Worm (Caenorhabditis elegans) whole organism, early embryonic: ENCODE data around the gene C18D11.3.

Experiments
- B0310.2 ChIP-seq: sonication (generic microtip); optimal IDR thresholded peaks from 2 replicates; lab custom pipeline; 2016; ENCODE audit warnings: mild to moderate bottlenecking, missing genetic modification characterization, missing compliant biosample characterization
- F13C5.2 ChIP-seq: sonication (generic microtip); optimal IDR thresholded peaks from 2 replicates; lab custom pipeline; 2017; ENCODE audit warnings: mild to moderate bottlenecking, missing genetic modification characterization, inconsistent platforms, missing compliant biosample characterization
- aly-1 ChIP-seq: sonication (generic microtip); optimal IDR thresholded peaks from 2 replicates; lab custom pipeline; 2016; ENCODE audit warnings: missing genetic modification characterization, missing compliant biosample characterization
- ama-1 ChIP-seq: fragments of 150-350 bp; optimal IDR thresholded peaks from 2 replicates; lab custom pipeline; 2014
- ceh-13 ChIP-seq: fragments of 200-800 bp; sonication (Bioruptor generic); optimal IDR thresholded peaks from 2 replicates; lab custom pipeline; 2018; ENCODE audit warnings: mild to moderate bottlenecking, missing genetic modification characterization, missing compliant biosample characterization
- ceh-36 ChIP-seq: sonication (generic microtip); optimal IDR thresholded peaks from 2 replicates; lab custom pipeline; 2016; ENCODE audit warnings: missing genetic modification characterization, inconsistent platforms, missing compliant biosample characterization
- ets-7 ChIP-seq: sonication (generic microtip); optimal IDR thresholded peaks from 2 replicates; lab custom pipeline; 2016; ENCODE audit warnings: missing genotype, missing genetic modification characterization, missing compliant biosample characterization
- flt-1 ChIP-seq: fragments of 200-800 bp; sonication (Bioruptor generic); IDR thresholded peaks from 2 replicates; pipeline ENCODE4 v1.3.6; 2022; ENCODE audit warnings: missing genetic modification characterization, missing compliant biosample characterization
- hmbx-1 ChIP-seq: sonication (generic microtip); optimal IDR thresholded peaks from 2 replicates; lab custom pipeline; 2016; ENCODE audit warnings: mild to moderate bottlenecking, missing genetic modification characterization, missing compliant biosample characterization
- hmg-4 ChIP-seq: fragments of 200-800 bp; sonication (Bioruptor generic); optimal IDR thresholded peaks from 2 replicates; lab custom pipeline; 2018; ENCODE audit warnings: mild to moderate bottlenecking, missing genetic modification characterization, missing compliant biosample characterization
- hnd-1 ChIP-seq: sonication (generic microtip); optimal IDR thresholded peaks from 2 replicates; lab custom pipeline; 2016; ENCODE audit warnings: missing genetic modification characterization, missing compliant biosample characterization
- pes-1 ChIP-seq: fragments of 200-800 bp; sonication (Bioruptor generic); IDR thresholded peaks from 2 replicates; pipeline ENCODE4 v1.3.6; 2022; ENCODE audit warnings: missing genetic modification reagents, missing genetic modification characterization, missing compliant biosample characterization
- scrt-1 ChIP-seq: fragments of 200-800 bp; sonication (Bioruptor generic); IDR thresholded peaks from 2 replicates; pipeline ENCODE4 v1.3.6; 2022; ENCODE audit warnings: missing genetic modification characterization, missing compliant biosample characterization
- sea-1 ChIP-seq: fragments of 200-800 bp; sonication (Bioruptor generic); conservative IDR thresholded peaks from 2 replicates; pipeline ENCODE4 v1.3.6; 2022; ENCODE audit warnings: missing genetic modification characterization, missing compliant biosample characterization
- tbx-11 ChIP-seq: fragments of 200-800 bp; sonication (Bioruptor generic); IDR thresholded peaks from 2 replicates; pipeline ENCODE4 v1.3.6; 2022; ENCODE audit warnings: missing genetic modification characterization, missing compliant biosample characterization
- tbx-37 ChIP-seq: fragments of 200-800 bp; sonication (Bioruptor generic); conservative IDR thresholded peaks from 2 replicates; pipeline ENCODE4 v1.3.6; 2022; ENCODE audit warnings: missing genetic modification reagents, missing genetic modification characterization, missing compliant biosample characterization
- tra-4 ChIP-seq: sonication (generic microtip); optimal IDR thresholded peaks from 2 replicates; lab custom pipeline; 2017; ENCODE audit warnings: missing genetic modification characterization, missing compliant biosample characterization

C18D11.3 gene

DNA sequence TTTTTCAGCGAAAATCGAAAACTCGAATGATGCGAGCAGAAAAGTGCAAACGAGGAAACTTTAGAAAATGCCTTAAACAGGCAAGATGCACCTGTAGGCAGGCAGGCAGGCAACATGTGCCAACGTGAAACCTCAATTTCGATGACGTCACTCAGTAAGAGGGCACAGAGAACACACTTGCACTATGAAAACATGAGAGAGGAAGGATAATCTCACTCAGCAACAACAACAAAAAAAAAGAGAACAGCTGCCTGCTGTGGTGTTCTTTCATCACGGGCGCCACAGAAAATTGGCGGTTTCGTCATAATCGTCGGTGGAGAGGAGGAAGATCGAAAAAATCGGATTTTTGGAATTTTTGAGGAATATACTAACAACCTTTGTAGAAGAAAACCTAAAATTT lies 10.9 kb downstream of the C18D11.3 start:
- no peak for TF ChIP-seq flt-1
- no peak for TF ChIP-seq hmbx-1
- TF ChIP-seq tbx-11 (GFP tag; lab: Robert Waterston, UW): no peak
- no peak for TF ChIP-seq F13C5.2
- TF ChIP-seq pes-1 (GFP tag; lab: Robert Waterston, UW): no peak

DNA sequence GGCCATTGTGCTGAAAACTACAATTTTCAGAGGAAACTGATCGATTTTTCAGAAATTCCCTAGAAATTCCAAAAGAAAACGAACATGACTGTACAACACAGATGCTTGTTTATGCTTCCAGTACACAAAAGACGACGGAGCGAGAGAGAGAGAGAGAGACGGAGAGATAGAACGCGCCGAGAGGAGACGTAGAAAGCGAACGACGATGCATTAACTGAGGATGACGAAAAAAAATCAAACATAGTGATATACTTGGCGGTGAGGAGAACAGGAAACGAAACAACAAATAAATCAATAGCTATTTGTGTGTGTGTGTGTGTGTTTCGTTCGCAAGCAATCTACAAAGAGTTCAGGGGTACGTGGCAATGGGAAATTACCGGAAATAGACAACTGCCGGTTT lies 11.5 kb downstream of the C18D11.3 start:
- no peak for TF ChIP-seq ceh-36
- no peak for TF ChIP-seq ets-7 (tag; lab: Kevin White, UChicago)
- TF ChIP-seq ama-1 (lab: Kevin White, UChicago): no peak
- no peak for TF ChIP-seq tbx-37 (GFP tag; lab: Robert Waterston, UW)
- TF ChIP-seq tra-4: no peak
- no peak for TF ChIP-seq F13C5.2
- TF ChIP-seq hmg-4: no peak
- TF ChIP-seq ceh-13 (GFP tag; lab: Kevin White, UChicago): no peak
- no peak for TF ChIP-seq flt-1
- TF ChIP-seq hnd-1 (tag; lab: Kevin White, UChicago): no peak
- no peak for TF ChIP-seq aly-1
- no peak for TF ChIP-seq hmbx-1
- no peak for TF ChIP-seq tbx-11 (GFP tag; lab: Robert Waterston, UW)
- no peak for TF ChIP-seq sea-1 (GFP tag; lab: Robert Waterston, UW)
- TF ChIP-seq pes-1 (GFP tag; lab: Robert Waterston, UW): no peak
- TF ChIP-seq B0310.2: no peak

DNA sequence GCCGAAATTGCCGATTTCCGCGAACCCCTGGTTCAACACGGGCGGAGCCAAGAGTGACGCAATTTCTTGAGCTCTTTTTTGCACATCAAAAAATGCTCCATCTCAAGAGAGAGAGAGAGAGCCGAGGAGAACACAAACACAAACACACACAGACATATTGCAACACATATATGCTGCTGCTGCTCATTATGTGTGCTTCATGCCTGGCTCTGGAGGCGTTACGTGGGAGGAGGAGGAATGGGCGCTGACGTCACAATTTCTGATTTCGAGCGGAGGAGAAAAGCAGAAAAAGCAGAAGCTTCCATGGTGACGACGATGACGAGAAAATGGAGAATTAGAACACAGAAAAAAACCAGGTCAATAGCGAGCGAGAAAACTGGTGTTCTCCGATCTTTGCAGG lies 12.8 kb downstream of the C18D11.3 start:
- TF ChIP-seq pes-1 (GFP tag; lab: Robert Waterston, UW) (no peak), hmg-4 (no peak), hnd-1 (tag; lab: Kevin White, UChicago) (no peak)

DNA sequence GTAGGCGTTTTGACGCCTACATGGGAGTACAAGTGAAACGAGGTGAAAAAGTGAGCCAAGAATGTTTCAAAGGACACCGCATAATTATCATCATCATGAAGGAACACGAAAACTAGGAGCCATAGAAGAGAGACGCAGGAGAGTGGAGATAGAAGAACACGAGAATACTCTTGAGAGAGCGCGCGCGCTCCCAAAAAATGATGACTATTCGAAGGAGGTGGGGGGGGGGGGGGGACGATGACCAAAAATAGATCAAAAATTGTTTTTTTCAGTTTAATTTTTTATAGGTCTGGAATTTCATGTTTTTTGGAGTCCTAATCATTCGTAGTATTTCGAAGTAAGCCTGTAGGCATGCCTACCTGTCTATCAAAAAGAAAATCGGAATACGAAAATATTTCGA lies 13.5 kb downstream of the C18D11.3 start:
- no peak for TF ChIP-seq hnd-1 (tag; lab: Kevin White, UChicago)

DNA sequence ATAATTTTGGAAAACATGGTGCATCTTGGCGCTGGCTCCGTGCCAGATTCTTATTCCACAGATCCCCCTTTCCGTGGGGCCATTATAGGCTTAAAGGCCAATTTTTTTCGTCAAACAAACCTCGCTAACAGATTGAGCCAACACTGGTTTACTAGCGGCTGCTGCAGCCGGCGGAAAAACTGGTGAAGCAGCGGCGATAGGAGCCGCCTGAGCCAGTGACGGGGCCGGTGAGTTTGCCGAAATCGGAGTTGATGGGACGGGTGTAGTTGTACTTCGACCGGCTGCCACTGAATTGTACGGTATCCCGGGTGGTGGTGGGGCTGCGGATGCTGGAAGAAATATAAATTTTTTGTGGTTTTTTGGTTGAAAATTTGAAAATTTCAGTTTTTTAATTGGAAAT lies 18.5 kb downstream of the C18D11.3 start:
- TF ChIP-seq ceh-36 (no peak), tra-4 (no peak)

DNA sequence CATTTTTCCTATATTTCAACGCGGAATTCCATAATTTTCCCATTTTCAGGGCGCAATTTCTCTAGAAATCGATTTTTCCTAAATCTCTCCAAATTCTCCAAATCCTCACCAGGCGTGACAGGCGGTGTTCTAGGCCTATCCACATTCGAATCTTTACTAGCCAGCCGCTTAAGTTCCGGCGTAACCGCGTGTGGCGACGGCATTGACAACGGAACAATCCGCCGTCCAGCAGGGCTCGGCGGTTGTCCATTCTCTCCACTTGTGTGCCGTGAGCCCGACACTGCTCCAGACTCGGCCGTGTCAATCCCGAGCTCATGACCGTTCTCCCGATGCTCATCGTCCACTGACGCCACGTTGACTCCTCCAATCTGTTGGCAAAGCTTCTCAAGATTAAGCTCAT lies 19.8 kb downstream of the C18D11.3 start:
- TF ChIP-seq hmg-4: no peak
- TF ChIP-seq flt-1: no peak
- TF ChIP-seq tbx-37 (GFP tag; lab: Robert Waterston, UW): no peak
- no peak for TF ChIP-seq F13C5.2
- TF ChIP-seq tbx-11 (GFP tag; lab: Robert Waterston, UW): no peak
- no peak for TF ChIP-seq ceh-36
- TF ChIP-seq ets-7 (tag; lab: Kevin White, UChicago): no peak
- no peak for TF ChIP-seq sea-1 (GFP tag; lab: Robert Waterston, UW)

DNA sequence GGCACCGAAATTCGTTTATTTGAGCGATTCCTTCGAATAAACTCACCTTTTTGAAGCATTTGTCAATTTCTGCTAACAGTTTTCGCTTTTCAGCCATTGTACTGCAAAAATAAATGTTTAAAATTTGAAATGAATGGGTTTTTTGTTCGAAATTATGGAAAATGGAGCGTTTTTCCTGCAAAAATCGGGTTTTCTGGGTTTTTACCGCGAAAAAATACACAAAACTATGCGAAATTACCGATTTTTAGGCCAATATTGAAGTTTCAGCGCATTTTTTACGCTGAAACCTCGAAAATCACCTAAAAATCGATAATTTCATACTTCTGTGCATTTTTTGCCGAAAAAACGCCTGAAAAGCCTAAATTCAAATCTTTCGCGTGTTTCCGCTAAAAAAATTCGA lies 23.1 kb downstream of the C18D11.3 start, which contains the start of gene ntl-3:
Gene ntl-3, minus strand, starts transcription at position 101 of the 400 bp plus-strand sequence.
- TF ChIP-seq ceh-36: no peak
- no peak for TF ChIP-seq aly-1
- no peak for TF ChIP-seq ceh-13 (GFP tag; lab: Kevin White, UChicago)
- no peak for TF ChIP-seq tra-4
- no peak for TF ChIP-seq ama-1 (lab: Kevin White, UChicago)
- TF ChIP-seq ets-7 (tag; lab: Kevin White, UChicago): no peak
- TF ChIP-seq B0310.2: no peak
- no peak for TF ChIP-seq tbx-37 (GFP tag; lab: Robert Waterston, UW)
- TF ChIP-seq hnd-1 (tag; lab: Kevin White, UChicago): no peak

DNA sequence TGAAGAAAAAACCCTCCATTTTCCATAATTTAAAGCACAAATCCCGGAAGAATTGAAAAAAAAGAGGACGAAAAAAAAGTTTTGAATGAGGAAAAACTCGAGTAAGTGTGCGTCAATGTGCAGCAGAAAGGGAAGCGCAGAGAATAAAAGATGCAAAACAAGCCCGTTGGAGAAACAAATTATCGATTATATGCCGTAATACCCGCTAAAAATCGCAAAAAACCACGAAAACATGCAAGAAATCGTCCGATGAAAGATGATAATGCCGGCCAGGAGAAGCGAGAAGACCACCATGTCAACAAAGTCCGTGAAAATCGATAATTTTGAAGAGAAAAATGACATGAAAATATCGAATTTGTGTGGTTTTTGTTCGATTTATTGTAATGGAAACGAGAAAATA lies 23.8 kb downstream of the C18D11.3 start:
- no peak for TF ChIP-seq ceh-13 (GFP tag; lab: Kevin White, UChicago)
- no peak for TF ChIP-seq pes-1 (GFP tag; lab: Robert Waterston, UW)
- TF ChIP-seq tbx-11 (GFP tag; lab: Robert Waterston, UW): no peak
- no peak for TF ChIP-seq aly-1
- no peak for TF ChIP-seq flt-1
- no peak for TF ChIP-seq tbx-37 (GFP tag; lab: Robert Waterston, UW)
- TF ChIP-seq hmbx-1: no peak
- no peak for TF ChIP-seq sea-1 (GFP tag; lab: Robert Waterston, UW)
- TF ChIP-seq hnd-1 (tag; lab: Kevin White, UChicago): no peak

DNA sequence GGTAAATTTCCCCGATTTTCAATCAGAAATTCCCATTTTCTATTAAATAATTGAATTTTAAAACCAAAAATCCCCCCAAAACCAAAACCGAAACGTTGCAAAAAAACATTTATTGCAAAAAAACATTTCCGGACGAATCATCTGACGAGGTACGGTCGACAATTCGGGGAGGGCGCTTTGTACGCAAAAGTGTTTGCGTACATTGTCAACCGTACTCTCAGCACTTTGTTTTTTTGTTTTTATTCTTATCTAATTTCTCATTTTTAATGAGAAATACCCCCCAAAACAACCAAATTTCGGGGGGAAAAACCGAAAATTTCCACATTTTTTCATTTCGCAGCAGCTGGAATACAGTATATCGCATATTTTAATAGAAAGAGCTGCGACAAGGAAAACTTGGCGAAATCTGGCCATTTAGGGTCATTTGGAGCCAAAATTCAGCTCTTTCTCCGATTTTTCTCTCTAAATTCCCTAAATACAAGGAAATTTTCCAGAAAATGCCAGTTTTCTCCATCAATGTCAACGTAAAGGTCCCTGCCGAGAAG lies 24.5 kb downstream of the C18D11.3 start, which contains the start of gene mif-1:
Gene mif-1, plus strand, starts transcription at position 495 of the 545 bp plus-strand sequence.
- TF ChIP-seq hnd-1 (tag; lab: Kevin White, UChicago): no peak
- no peak for TF ChIP-seq pes-1 (GFP tag; lab: Robert Waterston, UW)
- 0 out of 2 replicates have a peak, but pooled peaks have one; percentile 8 for TF ChIP-seq tbx-37 (GFP tag; lab: Robert Waterston, UW)
- no peak for TF ChIP-seq ets-7 (tag; lab: Kevin White, UChicago)
- TF ChIP-seq aly-1: no peak
- TF ChIP-seq ama-1 (lab: Kevin White, UChicago): no peak

DNA sequence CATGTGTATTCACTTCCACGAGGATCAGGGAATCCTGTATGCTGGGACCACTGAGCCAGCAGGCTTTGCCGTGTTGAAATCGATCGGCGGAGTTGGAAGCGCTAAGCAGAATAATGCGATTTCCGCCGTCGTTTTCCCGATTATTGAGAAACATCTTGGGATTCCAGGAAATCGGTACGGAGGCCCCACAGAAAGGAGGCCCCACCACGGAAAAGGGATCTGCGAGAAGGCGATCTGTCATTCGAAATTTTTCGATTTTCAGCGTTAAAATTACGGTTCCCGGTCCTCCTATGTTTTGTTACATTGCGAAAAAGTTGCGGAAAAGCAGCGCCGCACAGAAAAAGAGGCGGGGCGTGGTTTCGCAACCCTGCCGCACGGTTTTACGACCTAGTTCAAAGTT lies 25.1 kb downstream of the C18D11.3 start:
- TF ChIP-seq hmbx-1 (no peak), tbx-37 (GFP tag; lab: Robert Waterston, UW) (no peak), hmg-4 (no peak), hnd-1 (tag; lab: Kevin White, UChicago) (no peak), flt-1 (peak; percentile 33; the same call in 1 of the 2 replicates), tbx-11 (GFP tag; lab: Robert Waterston, UW) (0 out of 2 replicates have a peak, but pooled peaks have one; percentile 30), scrt-1 (GFP tag; lab: Robert Waterston, UW) (no peak), tra-4 (no peak), ceh-13 (GFP tag; lab: Kevin White, UChicago) (no peak), ama-1 (lab: Kevin White, UChicago) (no peak), aly-1 (no peak), B0310.2 (no peak), F13C5.2 (no peak), sea-1 (GFP tag; lab: Robert Waterston, UW) (0 out of 2 replicates have a peak, but pooled peaks have one; percentile 60), ets-7 (tag; lab: Kevin White, UChicago) (peak; percentile 25), ceh-36 (no peak), pes-1 (GFP tag; lab: Robert Waterston, UW) (peak; percentile 70)
